Worm (Caenorhabditis elegans): ENCODE measurements around the gene set-5.
A peak's percentile ranks its signal among the peaks of the same experiment; 100 is the strongest.

Gene set-5

ce11 chrV:14695713-14696112 is 3.1 kb upstream of the set-5 start:
- no peak for TF ChIP-seq nhr-20 (tag; optimal IDR thresholded peaks at IDR 0.05)
- no peak for TF ChIP-seq nhr-76 (tag; optimal IDR thresholded peaks at IDR 0.05)
- TF ChIP-seq nhr-19 (GFP tag; conservative IDR thresholded peaks at IDR 0.05): no peak
- TF ChIP-seq ama-1 (optimal IDR thresholded peaks at IDR 0.05): no peak
- TF ChIP-seq pag-3 (tag; optimal IDR thresholded peaks at IDR 0.05; ENCODE audit: borderline replicate concordance, insufficient read depth): peak; percentile 71
- TF ChIP-seq hpl-2 (GFP tag; optimal IDR thresholded peaks at IDR 0.05): no peak
- peak; percentile 22 for TF ChIP-seq rnt-1 (tag; optimal IDR thresholded peaks at IDR 0.05)
- TF ChIP-seq ztf-4 (tag; optimal IDR thresholded peaks at IDR 0.05): no peak
- TF ChIP-seq blmp-1 (tag; optimal IDR thresholded peaks at IDR 0.05): no peak
- TF ChIP-seq snu-23 (GFP tag; optimal IDR thresholded peaks at IDR 0.05): no peak
- no peak for TF ChIP-seq unc-30 (tag; optimal IDR thresholded peaks at IDR 0.05)
- no peak for TF ChIP-seq mef-2 (tag; optimal IDR thresholded peaks at IDR 0.05)

ce11 chrV:14696604-14697307 is 2.0 kb upstream of the set-5 start, which contains the start of gene unc-112:
Gene unc-112 (minus strand): TSS chrV:14696654.
- TF ChIP-seq nhr-12 (tag; optimal IDR thresholded peaks at IDR 0.05): no peak
- TF ChIP-seq aly-2 (tag; optimal IDR thresholded peaks at IDR 0.05): peak; percentile 5
- TF ChIP-seq C34B4.2 (tag; optimal IDR thresholded peaks at IDR 0.05): no peak
- no peak for TF ChIP-seq zag-1 (tag; optimal IDR thresholded peaks at IDR 0.05)
- TF ChIP-seq fkh-8 (tag; optimal IDR thresholded peaks at IDR 0.05): no peak
- TF ChIP-seq grh-1 (GFP tag; IDR thresholded peaks at IDR 0.05): no peak
- no peak for TF ChIP-seq ets-5 (GFP tag; IDR thresholded peaks at IDR 0.05)
- no peak for TF ChIP-seq nhr-77 (tag; optimal IDR thresholded peaks at IDR 0.05)
- peak; percentile 51 for TF ChIP-seq blmp-1 (tag; optimal IDR thresholded peaks at IDR 0.05)
- TF ChIP-seq ceh-82 (tag; optimal IDR thresholded peaks at IDR 0.05): peak; percentile 33 to 45 (median 38)
- TF ChIP-seq zip-4 (GFP tag; optimal IDR thresholded peaks at IDR 0.05): no peak
- no peak for TF ChIP-seq lin-39 (tag; optimal IDR thresholded peaks at IDR 0.05)
- peak; percentile 85 for TF ChIP-seq nhr-71 (tag; optimal IDR thresholded peaks at IDR 0.05)
- TF ChIP-seq ztf-4 (tag; optimal IDR thresholded peaks at IDR 0.05): peak; percentile 43
- TF ChIP-seq snu-23 (GFP tag; optimal IDR thresholded peaks at IDR 0.05): peak; percentile 84
- peak; percentile 47 for TF ChIP-seq xbp-1 (tag; optimal IDR thresholded peaks at IDR 0.05)
- no peak for TF ChIP-seq ama-1 (optimal IDR thresholded peaks at IDR 0.05)
- peak; percentile 46 to 84 for TF ChIP-seq lsy-2 (tag; optimal IDR thresholded peaks at IDR 0.05)
- peak; percentile 74 for TF ChIP-seq swsn-7 (tag; optimal IDR thresholded peaks at IDR 0.05)
- no peak for TF ChIP-seq nhr-47 (tag; optimal IDR thresholded peaks at IDR 0.05)
- TF ChIP-seq isw-1 (GFP tag; IDR thresholded peaks at IDR 0.05): no peak
- TF ChIP-seq sox-4 (tag; optimal IDR thresholded peaks at IDR 0.05): no peak
- peak; percentile 49 for TF ChIP-seq jun-1 (tag; optimal IDR thresholded peaks at IDR 0.05)
- TF ChIP-seq efl-1 (optimal IDR thresholded peaks at IDR 0.05): peak; percentile 67 to 75
- peak; percentile 40 to 94 for TF ChIP-seq efl-1 (GFP tag; optimal IDR thresholded peaks at IDR 0.05 in 1 of 2)
- no peak for TF ChIP-seq nhr-76 (tag; optimal IDR thresholded peaks at IDR 0.05)
- no peak for TF ChIP-seq Y116A8C.19 (tag; optimal IDR thresholded peaks at IDR 0.05; ENCODE audit: borderline replicate concordance)
- TF ChIP-seq pax-3 (tag; optimal IDR thresholded peaks at IDR 0.05): no peak
- TF ChIP-seq C04F5.9 (tag; optimal IDR thresholded peaks at IDR 0.05): no peak
- TF ChIP-seq lin-35 (GFP tag; optimal IDR thresholded peaks at IDR 0.05): peak; percentile 57 to 65
- peak; percentile 75 for TF ChIP-seq fos-1 (tag; optimal IDR thresholded peaks at IDR 0.05)
- no peak for TF ChIP-seq ceh-90 (tag; optimal IDR thresholded peaks at IDR 0.05)
- peak; percentile 92 for TF ChIP-seq mep-1 (tag; optimal IDR thresholded peaks at IDR 0.05)
- no peak for TF ChIP-seq aha-1 (tag; optimal IDR thresholded peaks at IDR 0.05)
- TF ChIP-seq ces-1 (GFP tag; optimal IDR thresholded peaks at IDR 0.05): no peak
- no peak for TF ChIP-seq ceh-63 (GFP tag; optimal IDR thresholded peaks at IDR 0.05)
- peak; percentile 33 for TF ChIP-seq tbx-2 (tag; optimal IDR thresholded peaks at IDR 0.05)
- peak; percentile 64 for TF ChIP-seq rnt-1 (tag; optimal IDR thresholded peaks at IDR 0.05)
- no peak for TF ChIP-seq alr-1 (tag; optimal IDR thresholded peaks at IDR 0.05; ENCODE audit: borderline replicate concordance)
- TF ChIP-seq elt-3 (tag; optimal IDR thresholded peaks at IDR 0.05): peak in 1 of 6 experiments; percentile 6
- TF ChIP-seq mab-9 (GFP tag; IDR thresholded peaks at IDR 0.05): no peak
- no peak for TF ChIP-seq ztf-11 (tag; optimal IDR thresholded peaks at IDR 0.05)
- peak; percentile 1 for TF ChIP-seq lin-13 (GFP tag; optimal IDR thresholded peaks at IDR 0.05)
- no peak for TF ChIP-seq ceh-8 (GFP tag; optimal IDR thresholded peaks at IDR 0.05)

Measured in whole organism, L1 larva.